Worm (Caenorhabditis elegans): ENCODE measurements around the gene H12C20.7.

The H12C20.7 gene

ce11 chrV:11572803-11573490 is at the start of gene H12C20.7, which contains the start of gene nhr-68:
H12C20.7 (minus strand) TSS chrV:11572990.
nhr-68 (plus strand) TSS chrV:11573440.
- TF ChIP-seq skn-1 (tag; optimal IDR thresholded peaks at IDR 0.05) (no peak), Y55F3AM.14 (GFP tag; optimal IDR thresholded peaks at IDR 0.05) (peak; percentile 82), unc-55 (GFP tag; optimal IDR thresholded peaks at IDR 0.05) (no peak), lin-39 (tag; optimal IDR thresholded peaks at IDR 0.05) (no peak), nhr-25 (tag; optimal IDR thresholded peaks at IDR 0.05) (no peak), ztf-1 (GFP tag; conservative IDR thresholded peaks at IDR 0.05) (no peak), nhr-77 (tag; optimal IDR thresholded peaks at IDR 0.05) (no peak), nhr-10 (tag; optimal IDR thresholded peaks at IDR 0.05) (peak; percentile 97), F13H6.1 (tag; optimal IDR thresholded peaks at IDR 0.05) (peak; percentile 97), aly-2 (tag; optimal IDR thresholded peaks at IDR 0.05) (no peak), nhr-237 (tag; optimal IDR thresholded peaks at IDR 0.05) (no peak), unc-62 (GFP tag; optimal IDR thresholded peaks at IDR 0.05) (no peak), C34F6.9 (tag; optimal IDR thresholded peaks at IDR 0.05) (peak; percentile 49), fos-1 (tag; optimal IDR thresholded peaks at IDR 0.05) (peak; percentile 86), blmp-1 (tag; optimal IDR thresholded peaks at IDR 0.05; ENCODE audit: insufficient read depth) (peak; percentile 85), unc-39 (tag; optimal IDR thresholded peaks at IDR 0.05) (no peak), ZK546.5 (tag; optimal IDR thresholded peaks at IDR 0.05) (no peak), ztf-4 (tag; optimal IDR thresholded peaks at IDR 0.05) (peak; percentile 38), nhr-129 (tag; optimal IDR thresholded peaks at IDR 0.05) (peak; percentile 91), nhr-21 (tag; optimal IDR thresholded peaks at IDR 0.05) (peak; percentile 99), egl-27 (tag; optimal IDR thresholded peaks at IDR 0.05) (peak; percentile 67), nhr-12 (tag; optimal IDR thresholded peaks at IDR 0.05) (no peak), sem-4 (tag; optimal IDR thresholded peaks at IDR 0.05) (peak; percentile 90), mab-5 (tag; optimal IDR thresholded peaks at IDR 0.05) (no peak), gmeb-1 (tag; optimal IDR thresholded peaks at IDR 0.05) (peak; percentile 63), ztf-11 (tag; optimal IDR thresholded peaks at IDR 0.05) (no peak), alr-1 (tag; optimal IDR thresholded peaks at IDR 0.05) (no peak), ama-1 (optimal IDR thresholded peaks at IDR 0.05) (peak; percentile 44), sma-3 (GFP tag; optimal IDR thresholded peaks at IDR 0.05) (peak; percentile 99), R02D3.7 (tag; optimal IDR thresholded peaks at IDR 0.05) (no peak), ceh-82 (tag; optimal IDR thresholded peaks at IDR 0.05) (no peak), peb-1 (tag; optimal IDR thresholded peaks at IDR 0.05) (no peak), dmd-4 (tag; optimal IDR thresholded peaks at IDR 0.05) (no peak), elt-3 (tag; optimal IDR thresholded peaks at IDR 0.05) (no peak), mbf-1 (tag; optimal IDR thresholded peaks at IDR 0.05) (no peak), sma-9 (GFP tag; optimal IDR thresholded peaks at IDR 0.05) (peak; percentile 100), sma-9 (tag; optimal IDR thresholded peaks at IDR 0.05) (peak; percentile 32), elt-1 (tag; optimal IDR thresholded peaks at IDR 0.05) (peak; percentile 27), nhr-23 (tag; optimal IDR thresholded peaks at IDR 0.05) (no peak), mdl-1 (tag; optimal IDR thresholded peaks at IDR 0.05) (peak; percentile 34 to 89), snpc-4 (tag; optimal IDR thresholded peaks at IDR 0.05) (no peak), nhr-11 (tag; optimal IDR thresholded peaks at IDR 0.05) (peak; percentile 4), lin-11 (tag; optimal IDR thresholded peaks at IDR 0.05) (no peak), ceh-16 (tag; optimal IDR thresholded peaks at IDR 0.05) (peak; percentile 45), nhr-6 (tag; optimal IDR thresholded peaks at IDR 0.05) (peak; percentile 71), lsy-2 (tag; optimal IDR thresholded peaks at IDR 0.05) (peak in 1 of 2 experiments; percentile 90), crh-2 (tag; optimal IDR thresholded peaks at IDR 0.05) (peak; percentile 96), zag-1 (tag; optimal IDR thresholded peaks at IDR 0.05) (no peak), lin-13 (GFP tag; optimal IDR thresholded peaks at IDR 0.05) (peak; percentile 47)

Data from whole organism, L2 larva.